Worm (Caenorhabditis elegans) whole organism, mixed stage, embryonic: ENCODE data around the gene Y41D4A.6.

Experiments used
- ceh-39 ChIP-seq: fragments of 150-350 bp; optimal IDR thresholded peaks from 2 replicates; lab custom pipeline; 2014; ENCODE audit warnings: missing biosample characterization, missing genetic modification characterization
- mab-5 ChIP-seq: fragments of 150-350 bp; optimal IDR thresholded peaks from 2 replicates; lab custom pipeline; 2014; ENCODE audit warnings: missing biosample characterization, missing genetic modification characterization
- mep-1 ChIP-seq: fragments of 150-350 bp; optimal IDR thresholded peaks from 2 replicates; lab custom pipeline; 2017; ENCODE audit warnings: missing biosample characterization, missing genetic modification reagents, missing genetic modification characterization, inconsistent platforms
- nhr-28 ChIP-seq: fragments of 150-350 bp; optimal IDR thresholded peaks from 2 replicates; lab custom pipeline; 2014; ENCODE audit warnings: missing biosample characterization, missing genetic modification characterization
- pha-4 ChIP-seq: fragments of 150-350 bp; optimal IDR thresholded peaks from 2 replicates; lab custom pipeline; 2018; ENCODE audit warnings: missing biosample characterization, missing genetic modification reagents, missing genetic modification characterization

- TF ChIP-seq ceh-39 (tag; lab: Kevin White, UChicago), result no peak
- TF ChIP-seq pha-4 (tag; lab: Kevin White, UChicago), result no peak
- no peak for TF ChIP-seq mab-5 (tag; lab: Kevin White, UChicago)
- TF ChIP-seq nhr-28 (tag; lab: Kevin White, UChicago), result no peak
- no peak for TF ChIP-seq mep-1 (tag; lab: Kevin White, UChicago)
Observed at ce11 chrIV:1751243-1751642, 5.9 kb upstream of the Y41D4A.6 start.
